Fruit fly (Drosophila melanogaster) whole organism, embryonic: ENCODE data around the gene pygo.

Source experiments
- Blimp-1 ChIP-seq: fragments of 200-800 bp; sonication (Bioruptor generic); optimal IDR thresholded peaks from 3 replicates; lab custom pipeline; 2018; ENCODE audit warnings: missing biosample characterization, missing genetic modification characterization, mild to moderate bottlenecking, moderate library complexity, missing genetic modification reagents
- CG10565 ChIP-seq: fragments of 200-800 bp; sonication (Bioruptor generic); optimal IDR thresholded peaks from 3 replicates; lab custom pipeline; 2016; ENCODE audit warnings: missing biosample characterization, mild to moderate bottlenecking, missing genetic modification characterization
- CG13424 ChIP-seq: fragments of 200-800 bp; sonication (Bioruptor generic); optimal IDR thresholded peaks from 2 replicates; lab custom pipeline; 2019; ENCODE audit warnings: missing biosample characterization, mild to moderate bottlenecking, missing genetic modification characterization, moderate library complexity
- CG1529 ChIP-seq: fragments of 200-800 bp; sonication (Bioruptor generic); optimal IDR thresholded peaks from 3 replicates; lab custom pipeline; 2018; ENCODE audit warnings: missing biosample characterization, missing genetic modification characterization
- CG15601 ChIP-seq: fragments of 200-800 bp; sonication (Bioruptor generic); optimal IDR thresholded peaks from 3 replicates; lab custom pipeline; 2019; ENCODE audit warnings: missing biosample characterization, mild to moderate bottlenecking, missing genetic modification characterization, moderate library complexity
- CG17912 ChIP-seq: fragments of 200-800 bp; sonication (Bioruptor generic); optimal IDR thresholded peaks from 2 replicates; lab custom pipeline; 2018; ENCODE audit warnings: missing biosample characterization, mild to moderate bottlenecking, missing genetic modification characterization
- CG1832 ChIP-seq: fragments of 200-800 bp; sonication (Bioruptor generic); optimal IDR thresholded peaks from 2 replicates; lab custom pipeline; 2017; ENCODE audit warnings: missing biosample characterization, mild to moderate bottlenecking, missing genetic modification characterization, inconsistent platforms
- CG2678 ChIP-seq: fragments of 200-800 bp; sonication (Bioruptor generic); optimal IDR thresholded peaks from 3 replicates; lab custom pipeline; 2019; ENCODE audit warnings: missing biosample characterization, mild to moderate bottlenecking, missing genetic modification characterization, moderate library complexity
- CG2712 ChIP-seq: fragments of 200-800 bp; optimal IDR thresholded peaks from 3 replicates; lab custom pipeline; 2019; ENCODE audit warnings: missing biosample characterization, mild to moderate bottlenecking, missing genetic modification characterization, moderate library complexity
- CG3065 ChIP-seq: fragments of 200-800 bp; sonication (Bioruptor generic); optimal IDR thresholded peaks from 2 replicates; lab custom pipeline; 2016; ENCODE audit warnings: missing biosample characterization, missing genetic modification characterization
- CG4282 ChIP-seq: fragments of 200-800 bp; sonication (Bioruptor generic); optimal IDR thresholded peaks from 2 replicates; lab custom pipeline; 2016; ENCODE audit warnings: missing biosample characterization, missing genetic modification characterization
- CG4424 ChIP-seq: fragments of 200-800 bp; sonication (Bioruptor generic); optimal IDR thresholded peaks from 3 replicates; lab custom pipeline; 2016; ENCODE audit warnings: missing biosample characterization, missing genetic modification characterization
- CG6854 ChIP-seq: fragments of 200-800 bp; sonication (Bioruptor generic); optimal IDR thresholded peaks from 3 replicates; lab custom pipeline; 2017; ENCODE audit warnings: missing biosample characterization, mild to moderate bottlenecking, missing genetic modification characterization
- CG8765 ChIP-seq: fragments of 200-800 bp; sonication (Bioruptor generic); IDR thresholded peaks from 2 replicates; pipeline ENCODE4 v1.3.6; 2022; ENCODE audit warnings: missing biosample characterization, missing genetic modification characterization
- CG9727 ChIP-seq: fragments of 200-800 bp; sonication (Bioruptor generic); optimal IDR thresholded peaks from 3 replicates; lab custom pipeline; 2017; ENCODE audit warnings: missing biosample characterization, mild to moderate bottlenecking, missing genetic modification characterization
- Deaf1 ChIP-seq: fragments of 200-800 bp; optimal IDR thresholded peaks from 3 replicates; lab custom pipeline; 2019; ENCODE audit warnings: missing biosample characterization, mild to moderate bottlenecking, missing genetic modification characterization, moderate library complexity
- GATAe ChIP-seq: fragments of 200-800 bp; sonication (Bioruptor generic); conservative IDR thresholded peaks from 2 replicates; pipeline ENCODE4 v1.3.6; 2022; ENCODE audit warnings: missing biosample characterization, missing genetic modification characterization
- Hsf ChIP-seq: fragments of 200-800 bp; sonication (Bioruptor generic); optimal IDR thresholded peaks from 3 replicates; lab custom pipeline; 2016; ENCODE audit warnings: missing biosample characterization, missing genetic modification characterization
- MTF-1 ChIP-seq: fragments of 200-800 bp; sonication (Bioruptor generic); optimal IDR thresholded peaks from 2 replicates; lab custom pipeline; 2018; ENCODE audit warnings: missing biosample characterization, mild to moderate bottlenecking, missing genetic modification characterization, borderline replicate concordance
- Max ChIP-seq: fragments of 200-800 bp; sonication (Bioruptor generic); optimal IDR thresholded peaks from 2 replicates; lab custom pipeline; 2016; ENCODE audit warnings: missing biosample characterization, mild to moderate bottlenecking, missing genetic modification characterization
- Med ChIP-seq: fragments of 200-800 bp; sonication (Bioruptor generic); peaks from one replicate; lab custom pipeline; 2016; ENCODE audit warnings: missing biosample characterization, missing genetic modification characterization, mild to moderate bottlenecking, inconsistent platforms, moderate library complexity
- Mes4 ChIP-seq: fragments of 200-800 bp; sonication (Bioruptor generic); optimal IDR thresholded peaks from 2 replicates; lab custom pipeline; 2016; ENCODE audit warnings: missing biosample characterization, missing genetic modification characterization
- Neu2 ChIP-seq: fragments of 200-800 bp; sonication (Bioruptor generic); optimal IDR thresholded peaks from 3 replicates; lab custom pipeline; 2016; ENCODE audit warnings: missing biosample characterization, missing genetic modification characterization, borderline replicate concordance
- Opbp ChIP-seq: fragments of 200-800 bp; sonication (Bioruptor generic); IDR thresholded peaks from 3 replicates; pipeline ENCODE4 v1.3.6; 2022; ENCODE audit warnings: missing biosample characterization, missing genetic modification characterization; ENCODE audit not compliant: partially characterized antibody
- Sry-δ ChIP-seq: fragments of 200-800 bp; sonication (Bioruptor generic); optimal IDR thresholded peaks from 2 replicates; lab custom pipeline; 2016; ENCODE audit warnings: missing biosample characterization, missing genetic modification characterization
- chif ChIP-seq, 2 experiments: fragments of 200-800 bp; sonication (Bioruptor generic); optimal IDR thresholded peaks; 3 replicates each; lab custom pipeline; 2016; ENCODE audit warnings: missing biosample characterization in 2 of 2, missing genetic modification characterization in 2 of 2
- crc ChIP-seq: fragments of 200-800 bp; sonication (Bioruptor generic); optimal IDR thresholded peaks from 2 replicates; lab custom pipeline; 2016; ENCODE audit warnings: missing biosample characterization, missing genetic modification characterization
- crol ChIP-seq: fragments of 200-800 bp; sonication (Bioruptor generic); IDR thresholded peaks from 2 replicates; pipeline ENCODE4 v1.3.6; 2022; ENCODE audit warnings: missing biosample characterization, missing genetic modification characterization
- crp ChIP-seq, 2 experiments: fragments of 200-800 bp; sonication (Bioruptor generic); optimal IDR thresholded peaks; 2 replicates in 1 of 2; 3 replicates in 1 of 2; lab custom pipeline; 2017; ENCODE audit warnings: missing biosample characterization in 2 of 2, missing genetic modification characterization in 2 of 2, mild to moderate bottlenecking in 1 of 2, moderate library complexity in 1 of 2
- danr ChIP-seq: fragments of 200-800 bp; sonication (Bioruptor generic); IDR thresholded peaks from 2 replicates; pipeline ENCODE4 v1.3.6; 2022; ENCODE audit warnings: missing biosample characterization, missing genetic modification characterization
- disco-r ChIP-seq: fragments of 200-800 bp; sonication (Bioruptor generic); optimal IDR thresholded peaks from 2 replicates; lab custom pipeline; 2016; ENCODE audit warnings: missing biosample characterization, missing genetic modification characterization
- dm ChIP-seq: fragments of 200-800 bp; sonication (Bioruptor generic); optimal IDR thresholded peaks from 3 replicates; lab custom pipeline; 2016; ENCODE audit warnings: missing biosample characterization, missing genetic modification characterization
- ems ChIP-seq: fragments of 200-800 bp; sonication (Bioruptor generic); optimal IDR thresholded peaks from 3 replicates; lab custom pipeline; 2016; ENCODE audit warnings: missing biosample characterization, missing genetic modification characterization
- fd64A ChIP-seq: fragments of 200-800 bp; sonication (Bioruptor generic); optimal IDR thresholded peaks from 3 replicates; lab custom pipeline; 2018; ENCODE audit warnings: missing biosample characterization, mild to moderate bottlenecking, missing genetic modification characterization
- gce ChIP-seq: fragments of 200-800 bp; sonication (Bioruptor generic); IDR thresholded peaks from 3 replicates; pipeline ENCODE4 v1.3.6; 2022; ENCODE audit warnings: missing biosample characterization, missing genetic modification characterization
- gcm2 ChIP-seq: fragments of 200-800 bp; sonication (Bioruptor generic); optimal IDR thresholded peaks from 2 replicates; lab custom pipeline; 2016; ENCODE audit warnings: missing biosample characterization, missing genetic modification characterization
- jigr1 ChIP-seq: fragments of 200-800 bp; sonication (Bioruptor generic); IDR thresholded peaks from 3 replicates; pipeline ENCODE4 v1.3.6; 2022; ENCODE audit warnings: missing biosample characterization, missing genetic modification characterization
- ken ChIP-seq: fragments of 200-800 bp; sonication (Bioruptor generic); IDR thresholded peaks from 3 replicates; pipeline ENCODE4 v1.3.6; 2022; ENCODE audit warnings: missing biosample characterization, missing genetic modification characterization
- klu ChIP-seq: fragments of 200-800 bp; sonication (Bioruptor generic); IDR thresholded peaks from 2 replicates; pipeline ENCODE4 v1.3.6; 2022; ENCODE audit warnings: missing biosample characterization, missing genetic modification characterization
- kni ChIP-seq: fragments of 200-800 bp; sonication (Bioruptor generic); optimal IDR thresholded peaks from 3 replicates; lab custom pipeline; 2017; ENCODE audit warnings: mild to moderate bottlenecking, missing biosample characterization, missing genetic modification reagents, missing genetic modification characterization
- knrl ChIP-seq: fragments of 200-800 bp; sonication (Bioruptor generic); IDR thresholded peaks from 3 replicates; pipeline ENCODE4 v1.3.6; 2022; ENCODE audit warnings: missing biosample characterization, missing genetic modification characterization; ENCODE audit not compliant: partially characterized antibody
- lab ChIP-seq: fragments of 200-800 bp; sonication (Bioruptor generic); optimal IDR thresholded peaks from 3 replicates; lab custom pipeline; 2017; ENCODE audit warnings: missing biosample characterization, missing genetic modification characterization, mild to moderate bottlenecking, moderate library complexity, missing genetic modification reagents
- pros ChIP-seq: fragments of 200-800 bp; sonication (Bioruptor generic); optimal IDR thresholded peaks from 3 replicates; lab custom pipeline; 2019; ENCODE audit warnings: missing biosample characterization, mild to moderate bottlenecking, missing genetic modification characterization, moderate library complexity
- ro ChIP-seq: fragments of 200-800 bp; sonication (Bioruptor generic); IDR thresholded peaks from 2 replicates; pipeline ENCODE4 v1.3.6; 2022; ENCODE audit warnings: missing biosample characterization, missing genetic modification characterization
- run ChIP-seq: fragments of 200-800 bp; sonication (Bioruptor generic); optimal IDR thresholded peaks from 3 replicates; lab custom pipeline; 2018; ENCODE audit warnings: missing biosample characterization, mild to moderate bottlenecking, missing genetic modification characterization
- slbo ChIP-seq: fragments of 200-800 bp; sonication (Bioruptor generic); IDR thresholded peaks from 2 replicates; pipeline ENCODE4 v1.3.6; 2022; ENCODE audit warnings: missing biosample characterization, missing genetic modification characterization
- tio ChIP-seq: fragments of 200-800 bp; sonication (Bioruptor generic); optimal IDR thresholded peaks from 2 replicates; lab custom pipeline; 2017; ENCODE audit warnings: missing biosample characterization, missing genetic modification characterization, inconsistent platforms
- vvl ChIP-seq: fragments of 200-800 bp; sonication (Bioruptor generic); IDR thresholded peaks from 2 replicates; pipeline ENCODE4 v1.3.6; 2022; ENCODE audit warnings: missing biosample characterization, missing genetic modification characterization
- wor ChIP-seq: fragments of 200-800 bp; sonication (Bioruptor generic); IDR thresholded peaks from 2 replicates; pipeline ENCODE4 v1.3.6; 2022; ENCODE audit warnings: missing biosample characterization, missing genetic modification characterization

Gene pygo

DNA sequence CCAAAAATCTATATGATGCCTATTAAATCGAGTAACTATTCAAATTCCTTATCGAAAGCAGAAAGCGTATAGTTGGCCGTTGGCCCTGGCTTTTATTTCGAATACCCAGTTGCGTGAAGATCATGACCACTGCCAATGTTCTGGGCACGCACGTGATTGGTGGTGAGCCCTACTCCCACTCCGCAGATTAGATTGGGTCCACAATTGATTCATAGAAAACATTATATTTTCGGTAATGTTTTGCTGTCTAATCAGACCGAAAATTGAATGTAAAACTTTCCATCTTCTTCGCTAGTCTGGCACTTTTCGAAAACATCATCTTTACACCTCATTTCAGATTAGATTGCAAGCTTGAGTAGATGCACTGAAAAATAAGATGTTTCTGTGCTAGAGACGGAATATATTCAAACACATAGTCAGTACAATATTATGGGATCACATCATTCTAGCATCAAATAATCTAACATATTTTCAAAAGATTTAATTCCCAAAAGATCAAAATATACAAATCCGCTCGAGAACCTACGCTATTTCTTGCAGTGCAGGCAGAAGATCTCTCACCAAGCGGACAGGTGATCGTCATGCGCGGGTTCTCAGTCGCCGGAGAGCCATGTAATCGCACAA lies 11.9 kb upstream of the pygo start, which contains the start of gene CG1774 (continued):
- TF ChIP-seq Neu2 (GFP tag; lab: Kevin White, UChicago) (no peak), ems (GFP tag; lab: Kevin White, UChicago) (peak; percentile 65), danr (GFP tag; lab: Robert Waterston, UW) (no peak; the same call in 1 of the 2 replicates), run (tag; lab: Kevin White, UChicago) (peak; percentile 46), knrl (no peak), CG4424 (GFP tag; lab: Kevin White, UChicago) (peak; percentile 60), ken (GFP tag; lab: Robert Waterston, UW) (0 out of 3 replicates have a peak, but pooled peaks have one; percentile 36), CG15601 (tag; lab: Kevin White, UChicago) (peak; percentile 31), CG2712 (tag; lab: Kevin White, UChicago) (peak; percentile 76), dm (GFP tag; lab: Kevin White, UChicago) (peak; percentile 67), wor (0 out of 2 replicates have a peak, but pooled peaks have one; percentile 37), tio (GFP tag; lab: Kevin White, UChicago) (no peak), CG4282 (GFP tag; lab: Kevin White, UChicago) (peak; percentile 39), Blimp-1 (GFP tag; lab: Kevin White, UChicago) (peak; percentile 68), klu (GFP tag; lab: Robert Waterston, UW) (0 out of 2 replicates have a peak, but pooled peaks have one; percentile 59), Med (GFP tag; lab: Kevin White, UChicago) (peak; percentile 98), crc (peak; percentile 88), CG17912 (GFP tag; lab: Kevin White, UChicago) (no peak), CG1832 (no peak), vvl (GFP tag; lab: Robert Waterston, UW) (peak; percentile 83), Deaf1 (peak; percentile 55), crp (GFP tag; optimal IDR thresholded peaks at IDR 0.05; lab: Kevin White, UChicago) (peak in 1 of 2 experiments; percentile 23), Opbp (GFP tag; lab: Robert Waterston, UW) (no peak), CG9727 (peak; percentile 81), disco-r (peak; percentile 32), gce (no peak), pros (GFP tag; lab: Kevin White, UChicago) (no peak), kni (GFP tag; lab: Kevin White, UChicago) (no peak), Sry-δ (GFP tag; lab: Kevin White, UChicago) (peak; percentile 45), Hsf (GFP tag; lab: Kevin White, UChicago) (peak; percentile 81), CG3065 (GFP tag; lab: Kevin White, UChicago) (no peak), fd64A (no peak), GATAe (GFP tag; lab: Robert Waterston, UW) (peak; percentile 51; the same call in 1 of the 2 replicates), MTF-1 (GFP tag; lab: Kevin White, UChicago) (no peak), chif (GFP tag; optimal IDR thresholded peaks at IDR 0.05; lab: Kevin White, UChicago) (peak; percentile 62 to 74), CG13424 (tag; lab: Kevin White, UChicago) (peak; percentile 72), jigr1 (GFP tag; lab: Robert Waterston, UW) (0 out of 3 replicates have a peak, but pooled peaks have one; percentile 24), Max (peak; percentile 68), crol (GFP tag; lab: Robert Waterston, UW) (no peak), CG10565 (GFP tag; lab: Kevin White, UChicago) (no peak), gcm2 (GFP tag; lab: Kevin White, UChicago) (peak; percentile 1), CG8765 (GFP tag; lab: Robert Waterston, UW) (peak; percentile 40; the same call in 1 of the 2 replicates), lab (GFP tag; lab: Kevin White, UChicago) (peak; percentile 94), slbo (GFP tag; lab: Robert Waterston, UW) (peak; percentile 91), CG2678 (peak; percentile 91), CG6854 (GFP tag; lab: Kevin White, UChicago) (peak; percentile 73), ro (0 out of 2 replicates have a peak, but pooled peaks have one; percentile 46), Mes4 (GFP tag; lab: Kevin White, UChicago) (peak; percentile 33), CG1529 (GFP tag; lab: Kevin White, UChicago) (peak; percentile 37)
